Worm (Caenorhabditis elegans): ENCODE measurements around the gene Y43F8B.25.

- TF ChIP-seq lin-13 (tag; optimal IDR thresholded peaks at IDR 0.05) (no peak), pha-4 (tag; optimal IDR thresholded peaks at IDR 0.05) (no peak), nhr-28 (tag; optimal IDR thresholded peaks at IDR 0.05) (no peak), lsy-2 (tag; optimal IDR thresholded peaks at IDR 0.05) (no peak)
Measured at ce11 chrV:19495145-19495544, 32.4 kb downstream of the Y43F8B.25 start.
